Worm (Caenorhabditis elegans): Measurements from ENCODE around the gene ZK355.8.

- TF ChIP-seq nhr-12 (tag; optimal IDR thresholded peaks at IDR 0.05) (no peak), alr-1 (tag; optimal IDR thresholded peaks at IDR 0.05; ENCODE audit: borderline replicate concordance) (no peak), aha-1 (tag; optimal IDR thresholded peaks at IDR 0.05) (no peak), pqm-1 (tag; optimal IDR thresholded peaks at IDR 0.05) (no peak), unc-130 (tag; optimal IDR thresholded peaks at IDR 0.05) (no peak), elt-2 (tag; optimal IDR thresholded peaks at IDR 0.05) (no peak), mep-1 (tag; optimal IDR thresholded peaks at IDR 0.05) (no peak), unc-62 (GFP tag; optimal IDR thresholded peaks at IDR 0.05) (no peak), ceh-88 (GFP tag; IDR thresholded peaks at IDR 0.05) (no peak), fos-1 (tag; optimal IDR thresholded peaks at IDR 0.05) (no peak)
Measured at ce11 chrII:2925806-2926558, 1.6 kb upstream of the ZK355.8 start.

All from whole organism, L1 larva.